Worm (Caenorhabditis elegans) whole organism, midembryonic: ENCODE data around the gene nspb-1.

Experiments
- T22C8.4 ChIP-seq: fragments of 200-800 bp; sonication (Bioruptor generic); IDR thresholded peaks from 2 replicates; pipeline ENCODE4 v1.3.6; 2022; ENCODE audit warnings: missing genetic modification characterization, missing compliant biosample characterization
- cog-1 ChIP-seq: sonication (generic microtip); optimal IDR thresholded peaks from 2 replicates; lab custom pipeline; 2016; ENCODE audit warnings: missing genetic modification characterization, missing compliant biosample characterization
- ref-1 ChIP-seq: fragments of 200-800 bp; sonication (Bioruptor generic); conservative IDR thresholded peaks from 2 replicates; pipeline ENCODE4 v1.3.6; 2022; ENCODE audit warnings: missing genetic modification reagents, missing genetic modification characterization, missing compliant biosample characterization

DNA sequence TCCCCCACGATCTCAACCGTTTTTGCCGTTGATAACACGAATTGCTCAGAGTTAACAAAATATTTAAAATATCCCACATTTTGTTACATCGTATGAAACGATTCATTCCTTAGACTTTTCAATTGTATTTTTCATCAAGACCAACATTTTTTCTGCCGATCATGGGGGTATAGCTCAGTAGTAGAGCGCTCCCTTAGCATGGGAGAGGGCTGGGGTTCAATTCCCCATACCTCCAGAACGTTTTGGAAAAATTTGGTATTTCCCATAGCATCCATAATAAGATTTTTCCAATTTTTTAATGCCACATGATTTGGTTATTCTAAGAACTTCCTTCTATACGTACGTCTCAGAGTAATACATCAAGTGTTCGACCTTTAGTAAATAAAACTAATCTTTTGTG, 28.9 kb downstream of the nspb-1 start:
- no peak for TF ChIP-seq ref-1
- no peak for TF ChIP-seq T22C8.4 (GFP tag; lab: Robert Waterston, UW)
- TF ChIP-seq cog-1 (tag; lab: Kevin White, UChicago) = no peak
